Fruit fly (Drosophila melanogaster): ENCODE data around the gene Hand.

DNA sequence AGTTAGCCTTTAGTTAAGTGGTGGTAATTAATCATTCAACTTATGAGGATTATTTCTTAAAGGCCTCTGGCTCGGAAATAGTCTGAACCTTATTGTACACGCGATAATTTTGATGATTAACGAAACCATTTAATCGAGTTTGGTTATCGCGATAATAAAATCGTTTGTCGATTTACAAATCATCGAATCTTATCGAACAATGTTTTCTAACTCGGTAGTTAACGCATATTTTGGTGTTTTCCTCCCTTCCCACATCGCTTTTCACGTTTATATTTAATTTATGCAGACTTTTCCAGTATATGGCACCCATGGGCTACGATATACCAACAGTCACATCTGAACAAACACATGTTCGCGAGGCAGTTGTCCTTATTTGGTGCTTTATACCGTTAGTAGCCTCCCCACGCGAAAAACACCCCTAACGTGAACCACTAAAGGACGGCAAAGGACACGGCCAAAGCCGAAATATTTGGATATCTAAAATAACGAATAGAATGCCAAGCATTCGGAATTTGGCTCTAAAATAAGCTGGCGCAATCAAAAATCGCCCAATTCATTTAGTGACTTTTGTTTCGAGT lies 48.9 kb upstream of the Hand start, which contains the start of gene Frmd5:
- TF ChIP-seq CG4496 (GFP tag; IDR thresholded peaks at IDR 0.05) (no peak), CG8159 (tag; optimal IDR thresholded peaks at IDR 0.05) (no peak), CG8301 (tag; optimal IDR thresholded peaks at IDR 0.05) (no peak), EcR (GFP tag; optimal IDR thresholded peaks at IDR 0.05) (no peak), Pif1A (GFP tag; optimal IDR thresholded peaks at IDR 0.05) (no peak), Pif1B (GFP tag; optimal IDR thresholded peaks at IDR 0.05) (no peak), fd96Ca (GFP tag; IDR thresholded peaks at IDR 0.05) (no peak)

Measured in whole organism, pupa.